Worm (Caenorhabditis elegans) whole organism, L4 larva: ENCODE results near the gene plc-4.

Experiments
- D1046.2 ChIP-seq: fragments of 200-800 bp; sonication (Bioruptor generic); IDR thresholded peaks from 2 replicates; pipeline ENCODE4 v1.3.6; 2022; ENCODE audit warnings: missing genetic modification characterization, missing compliant biosample characterization
- F37D6.2 ChIP-seq: sonication (generic microtip); optimal IDR thresholded peaks from 2 replicates; lab custom pipeline; 2016; ENCODE audit warnings: mild to moderate bottlenecking, missing genetic modification characterization, missing compliant biosample characterization
- F49E8.2 ChIP-seq: sonication (generic microtip); optimal IDR thresholded peaks from 2 replicates; lab custom pipeline; 2016; ENCODE audit warnings: missing compliant biosample characterization, mild to moderate bottlenecking, missing genetic modification characterization, borderline replicate concordance
- R02D3.7 ChIP-seq: fragments of 150-350 bp; sonication (generic microtip); optimal IDR thresholded peaks from 3 replicates; lab custom pipeline; 2014; ENCODE audit warnings: missing biosample characterization, missing genetic modification characterization
- Y105C5A.15 ChIP-seq: fragments of 200-800 bp; sonication (Bioruptor generic); IDR thresholded peaks from 2 replicates; pipeline ENCODE4 v1.3.6; 2022; ENCODE audit warnings: missing genetic modification characterization, missing compliant biosample characterization
- Y5F2A.4 ChIP-seq: fragments of 200-800 bp; sonication (Bioruptor generic); optimal IDR thresholded peaks from 2 replicates; lab custom pipeline; 2018; ENCODE audit warnings: mild to moderate bottlenecking, missing genetic modification characterization, missing compliant biosample characterization
- Y75B8A.6 ChIP-seq: fragments of 200-800 bp; sonication (Bioruptor generic); IDR thresholded peaks from 2 replicates; pipeline ENCODE4 v1.3.6; 2022; ENCODE audit warnings: missing genetic modification reagents, missing genetic modification characterization, missing compliant biosample characterization
- ama-1 ChIP-seq: fragments of 150-350 bp; optimal IDR thresholded peaks from 2 replicates; lab custom pipeline; 2014; ENCODE audit warnings: inconsistent platforms, mixed read lengths
- ceh-28 ChIP-seq: fragments of 150-350 bp; optimal IDR thresholded peaks from 2 replicates; lab custom pipeline; 2014; ENCODE audit warnings: missing biosample characterization, missing genetic modification reagents, missing genetic modification characterization
- ceh-32 ChIP-seq: sonication (generic microtip); optimal IDR thresholded peaks from 2 replicates; lab custom pipeline; 2016; ENCODE audit warnings: mild to moderate bottlenecking, missing genetic modification characterization, missing compliant biosample characterization; ENCODE audit not compliant: poor library complexity
- ceh-44 ChIP-seq: fragments of 200-800 bp; sonication (Bioruptor generic); IDR thresholded peaks from 2 replicates; pipeline ENCODE4 v1.3.6; 2022; ENCODE audit warnings: missing genetic modification reagents, missing genetic modification characterization, missing compliant biosample characterization
- ctbp-1 ChIP-seq: fragments of 200-800 bp; sonication (Bioruptor generic); IDR thresholded peaks from 2 replicates; pipeline ENCODE4 v1.3.6; 2022; ENCODE audit warnings: missing genetic modification reagents, missing genetic modification characterization, missing compliant biosample characterization
- daf-16 ChIP-seq, 3 experiments: sonication (generic microtip); optimal IDR thresholded peaks; 2 replicates each; lab custom pipeline; 2016 to 2017; ENCODE audit warnings: missing genetic modification characterization in 3 of 3, missing genetic modification reagents in 3 of 3, mild to moderate bottlenecking in 2 of 3, missing compliant biosample characterization in 2 of 3, missing biosample characterization in 1 of 3, moderate library complexity in 1 of 3
- dmd-6 ChIP-seq: fragments of 200-800 bp; sonication (Bioruptor generic); IDR thresholded peaks from 2 replicates; pipeline ENCODE4 v1.3.6; 2022; ENCODE audit warnings: missing genetic modification reagents, missing genetic modification characterization, missing compliant biosample characterization
- dpl-1 ChIP-seq: fragments of 150-350 bp; optimal IDR thresholded peaks from 2 replicates; lab custom pipeline; 2014; ENCODE audit warnings: missing biosample characterization, missing genetic modification reagents, missing genetic modification characterization
- dve-1 ChIP-seq: sonication (generic microtip); optimal IDR thresholded peaks from 2 replicates; lab custom pipeline; 2017; ENCODE audit warnings: antibody characterized with exemption, mild to moderate bottlenecking, missing genetic modification characterization, missing compliant biosample characterization; ENCODE audit not compliant: insufficient read depth
- egl-27 ChIP-seq: sonication (generic microtip); optimal IDR thresholded peaks from 3 replicates; lab custom pipeline; 2017; ENCODE audit warnings: missing biosample characterization, missing genetic modification reagents, missing genetic modification characterization
- hif-1 ChIP-seq, 2 experiments: sonication (generic microtip); optimal IDR thresholded peaks; 2 replicates each; lab custom pipeline; 2016 to 2017; ENCODE audit warnings: missing compliant biosample characterization in 2 of 2, missing genetic modification characterization in 2 of 2, missing genetic modification reagents in 2 of 2, missing genotype in 2 of 2, mild to moderate bottlenecking in 1 of 2
- hlh-30 ChIP-seq: sonication (generic microtip); optimal IDR thresholded peaks from 2 replicates; lab custom pipeline; 2017; ENCODE audit warnings: antibody characterized with exemption, mild to moderate bottlenecking, missing genetic modification characterization, missing compliant biosample characterization; ENCODE audit not compliant: insufficient read depth
- lin-38 ChIP-seq: fragments of 200-800 bp; sonication (Bioruptor generic); IDR thresholded peaks from 2 replicates; pipeline ENCODE4 v1.3.6; 2022; ENCODE audit warnings: missing genetic modification reagents, missing genetic modification characterization, missing compliant biosample characterization
- lsy-2 ChIP-seq, 2 experiments: fragments of 150-350 bp in 1 of 2; sonication (generic microtip) in 1 of 2; optimal IDR thresholded peaks; 2 replicates each; lab custom pipeline; 2014 to 2017; ENCODE audit warnings: missing biosample characterization in 2 of 2, missing genetic modification characterization in 2 of 2
- madf-5 ChIP-seq, 2 experiments: fragments of 200-800 bp; sonication (Bioruptor generic); IDR thresholded peaks; 2 replicates each; pipeline ENCODE4 v1.3.6; 2022; ENCODE audit warnings: missing compliant biosample characterization in 2 of 2, missing genetic modification characterization in 2 of 2
- mep-1 ChIP-seq: fragments of 150-350 bp; sonication (generic microtip); optimal IDR thresholded peaks from 3 replicates; lab custom pipeline; 2014; ENCODE audit warnings: missing biosample characterization, missing genetic modification characterization
- mes-2 ChIP-seq: sonication (generic microtip); optimal IDR thresholded peaks from 2 replicates; lab custom pipeline; 2016; ENCODE audit warnings: missing genotype, mild to moderate bottlenecking, missing genetic modification characterization, missing compliant biosample characterization; ENCODE audit not compliant: poor library complexity, severe bottlenecking
- mxl-3 ChIP-seq: fragments of 200-800 bp; sonication (Bioruptor generic); optimal IDR thresholded peaks from 2 replicates; lab custom pipeline; 2018; ENCODE audit warnings: mild to moderate bottlenecking, missing genetic modification characterization, missing compliant biosample characterization
- nhr-10 ChIP-seq: fragments of 150-350 bp; optimal IDR thresholded peaks from 2 replicates; lab custom pipeline; 2014; ENCODE audit warnings: missing biosample characterization, missing genetic modification characterization
- nhr-28 ChIP-seq: fragments of 150-350 bp; optimal IDR thresholded peaks from 2 replicates; lab custom pipeline; 2014; ENCODE audit warnings: missing biosample characterization, missing genetic modification characterization
- nhr-42 ChIP-seq: fragments of 200-800 bp; sonication (Bioruptor generic); IDR thresholded peaks from 2 replicates; pipeline ENCODE4 v1.3.6; 2022; ENCODE audit warnings: missing genetic modification characterization, missing compliant biosample characterization
- nhr-48 ChIP-seq: sonication (generic microtip); optimal IDR thresholded peaks from 2 replicates; lab custom pipeline; 2016; ENCODE audit warnings: mild to moderate bottlenecking, missing genetic modification characterization, missing compliant biosample characterization
- nhr-6 ChIP-seq: fragments of 150-350 bp; optimal IDR thresholded peaks from 2 replicates; lab custom pipeline; 2014; ENCODE audit warnings: missing biosample characterization, missing genetic modification characterization
- nhr-77 ChIP-seq: fragments of 150-350 bp; optimal IDR thresholded peaks from 2 replicates; lab custom pipeline; 2014; ENCODE audit warnings: missing biosample characterization, missing genetic modification characterization
- php-3 ChIP-seq: fragments of 200-800 bp; sonication (Bioruptor generic); IDR thresholded peaks from 2 replicates; pipeline ENCODE4 v1.3.6; 2022; ENCODE audit warnings: missing genetic modification reagents, missing genetic modification characterization, missing compliant biosample characterization
- pqm-1 ChIP-seq: sonication (generic microtip); optimal IDR thresholded peaks from 2 replicates; lab custom pipeline; 2017; ENCODE audit warnings: missing biosample characterization, missing genetic modification characterization
- set-16 ChIP-seq: fragments of 200-800 bp; sonication (Bioruptor generic); IDR thresholded peaks from 2 replicates; pipeline ENCODE4 v1.3.6; 2022; ENCODE audit warnings: missing genetic modification reagents, missing genetic modification characterization, missing compliant biosample characterization
- spr-3 ChIP-seq: fragments of 200-800 bp; sonication (Bioruptor generic); optimal IDR thresholded peaks from 2 replicates; lab custom pipeline; 2018; ENCODE audit warnings: mild to moderate bottlenecking, missing genetic modification characterization, missing compliant biosample characterization
- unc-62 ChIP-seq, 3 experiments: fragments of 150-350 bp in 1 of 3; sonication (generic microtip); optimal IDR thresholded peaks in 2 of 3; peaks in 1 of 3; 1 replicate in 1 of 3; 2 replicates in 2 of 3; lab custom pipeline; 2014 to 2017; ENCODE audit warnings: missing biosample characterization in 3 of 3, missing genetic modification characterization in 3 of 3, missing genetic modification reagents in 3 of 3, missing genotype in 1 of 3
- zip-2 ChIP-seq: fragments of 150-350 bp; optimal IDR thresholded peaks from 2 replicates; lab custom pipeline; 2014; ENCODE audit warnings: missing biosample characterization, missing genetic modification characterization
- ztf-7 ChIP-seq: fragments of 150-350 bp; optimal IDR thresholded peaks from 2 replicates; lab custom pipeline; 2014; ENCODE audit warnings: missing biosample characterization, missing genetic modification characterization

The plc-4 gene

DNA sequence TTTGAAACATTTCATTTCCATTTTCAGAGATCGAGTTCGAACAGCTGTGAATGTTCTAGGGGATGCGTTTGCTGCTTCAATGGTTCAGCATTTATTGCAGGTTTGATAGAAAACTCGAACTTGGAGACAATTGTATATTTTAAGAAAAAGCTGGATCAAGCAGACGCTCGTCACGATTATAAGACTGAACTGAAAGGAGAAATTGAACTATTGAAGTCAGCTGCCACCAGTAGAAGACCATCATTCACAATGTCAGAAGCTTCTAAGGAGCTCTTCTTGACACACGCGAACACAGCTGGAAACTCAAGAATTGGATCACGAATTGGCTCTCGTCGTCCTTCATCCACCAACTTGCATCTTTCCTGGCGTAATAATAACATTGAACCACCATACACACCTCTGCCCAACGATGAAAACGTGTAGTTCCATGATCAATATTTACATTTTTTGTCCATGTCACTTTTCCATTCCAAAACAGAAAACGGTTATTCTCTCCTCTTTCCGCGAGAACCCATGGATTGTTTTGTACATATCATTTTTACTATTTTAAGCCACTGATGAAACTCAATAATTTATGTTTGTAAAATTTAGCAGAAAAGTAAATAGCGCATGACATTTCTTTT is 6.5 kb downstream of the plc-4 start (continued):
- TF ChIP-seq mep-1 (peak; percentile 61), D1046.2 (GFP tag; lab: Robert Waterston, UW) (no peak), nhr-10 (tag; lab: Kevin White, UChicago) (peak; percentile 32), egl-27 (tag; lab: Kevin White, UChicago) (no peak), ceh-44 (GFP tag; lab: Robert Waterston, UW) (no peak), Y105C5A.15 (GFP tag; lab: Robert Waterston, UW) (no peak), set-16 (GFP tag; lab: Robert Waterston, UW) (no peak), R02D3.7 (tag; lab: Kevin White, UChicago) (no peak), Y75B8A.6 (GFP tag; lab: Robert Waterston, UW) (no peak), spr-3 (GFP tag; lab: Kevin White, UChicago) (no peak), lsy-2 (tag; optimal IDR thresholded peaks at IDR 0.05; lab: Kevin White, UChicago) (peak in 1 of 2 experiments; percentile 32), F49E8.2 (tag; lab: Kevin White, UChicago) (peak; percentile 45), mes-2 (tag; lab: Kevin White, UChicago) (peak; percentile 27), ctbp-1 (GFP tag; lab: Robert Waterston, UW) (peak; percentile 38; the same call in 1 of the 2 replicates), nhr-48 (peak; percentile 1), hlh-30 (tag; lab: Kevin White, UChicago) (no peak)
- TF ChIP-seq, all 104 proteins: peak for 27

- TF ChIP-seq zip-2 (tag; lab: Kevin White, UChicago): no peak
- no peak for TF ChIP-seq nhr-77 (tag; lab: Kevin White, UChicago)
- no peak for TF ChIP-seq Y5F2A.4 (GFP tag; lab: Kevin White, UChicago)
- TF ChIP-seq dpl-1: no peak
- no peak for TF ChIP-seq unc-62 (GFP tag; optimal IDR thresholded peaks at IDR 0.05 in 1 of 2; lab: Kevin White, UChicago)
- no peak for TF ChIP-seq unc-62 (tag; optimal IDR thresholded peaks at IDR 0.05; lab: Kevin White, UChicago)
- TF ChIP-seq ama-1: no peak
- no peak for TF ChIP-seq mxl-3 (GFP tag; lab: Kevin White, UChicago)
- TF ChIP-seq nhr-42 (GFP tag; lab: Robert Waterston, UW): no peak
- no peak for TF ChIP-seq ceh-28 (tag; lab: Kevin White, UChicago)
- TF ChIP-seq ztf-7 (tag; lab: Kevin White, UChicago): no peak
- TF ChIP-seq madf-5 (GFP tag; IDR thresholded peaks at IDR 0.05; lab: Robert Waterston, UW): no peak
- no peak for TF ChIP-seq php-3 (GFP tag; lab: Robert Waterston, UW)
- TF ChIP-seq lin-38: no peak
- TF ChIP-seq nhr-6 (tag; lab: Kevin White, UChicago): no peak
- TF ChIP-seq dmd-6 (GFP tag; lab: Robert Waterston, UW): no peak
- no peak for TF ChIP-seq lsy-2 (tag; optimal IDR thresholded peaks at IDR 0.05; lab: Kevin White, UChicago)
- TF ChIP-seq nhr-28 (tag; lab: Kevin White, UChicago): no peak
- no peak for TF ChIP-seq ceh-32
- TF ChIP-seq F37D6.2: no peak
- TF ChIP-seq hif-1 (tag; optimal IDR thresholded peaks at IDR 0.05; lab: Kevin White, UChicago): no peak
Observed at ce11 chrIV:7503322-7503721, 9.1 kb downstream of the plc-4 start, which contains the start of gene glt-6. TSS of gene glt-6 (plus strand) at chrIV:7503622.

DNA sequence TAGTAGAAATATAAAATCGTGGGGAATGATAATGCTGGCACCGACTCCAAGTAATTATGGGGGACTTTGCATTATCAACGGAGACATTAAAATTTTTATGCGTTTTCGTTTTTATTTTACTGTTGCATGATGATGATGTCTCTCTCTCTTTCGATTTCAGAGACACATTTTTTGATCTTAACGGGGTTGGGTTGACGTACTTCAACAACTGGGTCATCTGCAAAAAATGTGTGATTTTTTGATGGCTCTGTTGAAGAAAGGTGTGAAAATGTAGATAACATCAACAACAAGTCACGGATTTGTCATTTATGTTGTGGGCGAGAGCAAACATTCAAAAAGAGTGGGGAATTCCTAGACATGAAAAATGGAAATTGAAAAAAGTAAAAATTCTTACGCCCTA is 11.1 kb downstream of the plc-4 start, which contains the start of gene F55G1.15:
F55G1.15 (minus strand) TSS at position 101 of the 400 bp plus-strand sequence.
- TF ChIP-seq php-3 (GFP tag; lab: Robert Waterston, UW) (peak; percentile 74), daf-16 (GFP tag; optimal IDR thresholded peaks at IDR 0.05; lab: Kevin White, UChicago) (no peak), daf-16 (tag; optimal IDR thresholded peaks at IDR 0.05; lab: Kevin White, UChicago) (peak; percentile 20), dmd-6 (GFP tag; lab: Robert Waterston, UW) (peak; percentile 39; the same call in 1 of the 2 replicates), dve-1 (peak; percentile 8), mxl-3 (GFP tag; lab: Kevin White, UChicago) (no peak), pqm-1 (peak; percentile 1)
